Fruit fly (Drosophila melanogaster) whole organism, embryonic: ENCODE results near the gene Desat1.

Experiments used
- Blimp-1 ChIP-seq: fragments of 200-800 bp; sonication (Bioruptor generic); optimal IDR thresholded peaks from 3 replicates; lab custom pipeline; 2018; ENCODE audit warnings: missing biosample characterization, missing genetic modification characterization, mild to moderate bottlenecking, moderate library complexity, missing genetic modification reagents
- CG11695 ChIP-seq: fragments of 200-800 bp; sonication (Bioruptor generic); IDR thresholded peaks from 3 replicates; pipeline ENCODE4 v1.3.6; 2022; ENCODE audit warnings: missing biosample characterization, missing genetic modification characterization
- CG11696 ChIP-seq: fragments of 200-800 bp; sonication (Bioruptor generic); IDR thresholded peaks from 2 replicates; pipeline ENCODE4 v1.3.6; 2022; ENCODE audit warnings: missing biosample characterization, missing genetic modification characterization
- CG12236 ChIP-seq: fragments of 200-800 bp; sonication (Bioruptor generic); optimal IDR thresholded peaks from 2 replicates; lab custom pipeline; 2016; ENCODE audit warnings: missing biosample characterization, missing genetic modification characterization
- CG1233 ChIP-seq: fragments of 200-800 bp; sonication (Bioruptor generic); optimal IDR thresholded peaks from 4 replicates; lab custom pipeline; 2018; ENCODE audit warnings: missing biosample characterization, mild to moderate bottlenecking, missing genetic modification characterization
- CG12942 ChIP-seq: fragments of 200-800 bp; sonication (Bioruptor generic); optimal IDR thresholded peaks from 3 replicates; lab custom pipeline; 2016; ENCODE audit warnings: missing biosample characterization, missing genetic modification characterization
- CG13123 ChIP-seq: fragments of 200-800 bp; sonication (Bioruptor generic); optimal IDR thresholded peaks from 2 replicates; lab custom pipeline; 2016; ENCODE audit warnings: missing biosample characterization, missing genetic modification characterization
- CG13894 ChIP-seq: fragments of 200-800 bp; sonication (Bioruptor generic); optimal IDR thresholded peaks from 3 replicates; lab custom pipeline; 2018; ENCODE audit warnings: missing biosample characterization, mild to moderate bottlenecking, missing genetic modification characterization, moderate library complexity
- CG14965 ChIP-seq: fragments of 200-800 bp; sonication (Bioruptor generic); optimal IDR thresholded peaks from 2 replicates; lab custom pipeline; 2016; ENCODE audit warnings: missing biosample characterization, missing genetic modification characterization, borderline replicate concordance
- CG15696 ChIP-seq: fragments of 200-800 bp; sonication (Bioruptor generic); optimal IDR thresholded peaks from 2 replicates; lab custom pipeline; 2019; ENCODE audit warnings: missing biosample characterization, mild to moderate bottlenecking, missing genetic modification characterization, moderate library complexity
- CG1647 ChIP-seq: fragments of 200-800 bp; sonication (Bioruptor generic); optimal IDR thresholded peaks from 3 replicates; lab custom pipeline; 2016; ENCODE audit warnings: missing biosample characterization, missing genetic modification characterization
- CG17612 ChIP-seq: fragments of 200-800 bp; sonication (Bioruptor generic); IDR thresholded peaks from 2 replicates; pipeline ENCODE4 v1.3.6; 2022; ENCODE audit warnings: missing biosample characterization, missing genetic modification characterization
- CG17912 ChIP-seq: fragments of 200-800 bp; sonication (Bioruptor generic); optimal IDR thresholded peaks from 2 replicates; lab custom pipeline; 2018; ENCODE audit warnings: missing biosample characterization, mild to moderate bottlenecking, missing genetic modification characterization
- CG1792 ChIP-seq: fragments of 200-800 bp; sonication (Bioruptor generic); optimal IDR thresholded peaks from 2 replicates; lab custom pipeline; 2016; ENCODE audit warnings: missing biosample characterization, missing genetic modification characterization
- CG2889 ChIP-seq: fragments of 200-800 bp; sonication (Bioruptor generic); IDR thresholded peaks from 3 replicates; pipeline ENCODE4 v1.3.6; 2022; ENCODE audit warnings: missing biosample characterization, missing genetic modification characterization
- CG42726 ChIP-seq: fragments of 200-800 bp; sonication (Bioruptor generic); IDR thresholded peaks from 2 replicates; pipeline ENCODE4 v1.3.6; 2022; ENCODE audit warnings: missing biosample characterization, missing genetic modification characterization; ENCODE audit not compliant: partially characterized antibody
- CG6254 ChIP-seq: fragments of 200-800 bp; sonication (Bioruptor generic); optimal IDR thresholded peaks from 3 replicates; lab custom pipeline; 2017; ENCODE audit warnings: mild to moderate bottlenecking, missing biosample characterization, missing genetic modification reagents, missing genetic modification characterization
- CG6689 ChIP-seq: fragments of 200-800 bp; sonication (Bioruptor generic); IDR thresholded peaks from 2 replicates; pipeline ENCODE4 v1.3.6; 2022; ENCODE audit warnings: missing biosample characterization, missing genetic modification characterization
- CG9797 ChIP-seq: fragments of 200-800 bp; sonication (Bioruptor generic); optimal IDR thresholded peaks from 3 replicates; lab custom pipeline; 2018; ENCODE audit warnings: missing biosample characterization, mild to moderate bottlenecking, missing genetic modification characterization
- D ChIP-seq, 2 experiments: fragments of 200-800 bp in 1 of 2; fragments of >200 bp in 1 of 2; sonication (Bioruptor generic) in 1 of 2; optimal IDR thresholded peaks; 2 replicates in 1 of 2; 3 replicates in 1 of 2; lab custom pipeline; 2017; ENCODE audit warnings: mild to moderate bottlenecking in 1 of 2, missing biosample characterization in 1 of 2, missing genetic modification characterization in 1 of 2, missing genetic modification reagents in 1 of 2
- Dref ChIP-seq: fragments of 200-800 bp; sonication (Bioruptor generic); IDR thresholded peaks from 2 replicates; pipeline ENCODE4 v1.3.6; 2022; ENCODE audit warnings: missing biosample characterization, missing genetic modification characterization
- GATAe ChIP-seq: fragments of 200-800 bp; sonication (Bioruptor generic); conservative IDR thresholded peaks from 2 replicates; pipeline ENCODE4 v1.3.6; 2022; ENCODE audit warnings: missing biosample characterization, missing genetic modification characterization
- H15 ChIP-seq: fragments of 200-800 bp; sonication (Bioruptor generic); IDR thresholded peaks from 3 replicates; pipeline ENCODE4 v1.3.6; 2022; ENCODE audit warnings: missing biosample characterization, missing genetic modification characterization
- HLH4C ChIP-seq: fragments of 200-800 bp; sonication (Bioruptor generic); IDR thresholded peaks from 3 replicates; pipeline ENCODE4 v1.3.6; 2022; ENCODE audit warnings: missing biosample characterization, missing genetic modification characterization; ENCODE audit not compliant: partially characterized antibody
- Hr3 ChIP-seq: fragments of 200-800 bp; sonication (Bioruptor generic); optimal IDR thresholded peaks from 3 replicates; lab custom pipeline; 2016; ENCODE audit warnings: missing biosample characterization, missing genetic modification characterization
- Hsf ChIP-seq: fragments of 200-800 bp; sonication (Bioruptor generic); optimal IDR thresholded peaks from 3 replicates; lab custom pipeline; 2016; ENCODE audit warnings: missing biosample characterization, missing genetic modification characterization
- Meics ChIP-seq: fragments of 200-800 bp; sonication (Bioruptor generic); optimal IDR thresholded peaks from 2 replicates; lab custom pipeline; 2017; ENCODE audit warnings: missing biosample characterization, mild to moderate bottlenecking, missing genetic modification characterization
- Myb ChIP-seq: fragments of 200-800 bp; sonication (Bioruptor generic); optimal IDR thresholded peaks from 2 replicates; lab custom pipeline; 2016; ENCODE audit warnings: missing biosample characterization, missing genetic modification characterization
- NC2α ChIP-seq: fragments of 200-800 bp; sonication (Bioruptor generic); optimal IDR thresholded peaks from 2 replicates; lab custom pipeline; 2016; ENCODE audit warnings: missing biosample characterization, missing genetic modification characterization
- NC2β ChIP-seq: fragments of 200-800 bp; sonication (Bioruptor generic); optimal IDR thresholded peaks from 2 replicates; lab custom pipeline; 2016; ENCODE audit warnings: missing biosample characterization, missing genetic modification characterization
- Opbp ChIP-seq: fragments of 200-800 bp; sonication (Bioruptor generic); IDR thresholded peaks from 3 replicates; pipeline ENCODE4 v1.3.6; 2022; ENCODE audit warnings: missing biosample characterization, missing genetic modification characterization; ENCODE audit not compliant: partially characterized antibody
- Pdp1 ChIP-seq, 2 experiments: fragments of 200-800 bp; sonication (Bioruptor generic); optimal IDR thresholded peaks; 3 replicates each; lab custom pipeline; 2016; ENCODE audit warnings: missing biosample characterization in 2 of 2, missing genetic modification characterization in 2 of 2, mild to moderate bottlenecking in 1 of 2, moderate library complexity in 1 of 2
- Rfx ChIP-seq: fragments of 200-800 bp; sonication (Bioruptor generic); IDR thresholded peaks from 2 replicates; pipeline ENCODE4 v1.3.6; 2022; ENCODE audit warnings: missing biosample characterization, missing genetic modification characterization
- abd-A ChIP-seq: fragments of 200-800 bp; sonication (Bioruptor generic); optimal IDR thresholded peaks from 3 replicates; lab custom pipeline; 2019; ENCODE audit warnings: missing biosample characterization, mild to moderate bottlenecking, missing genetic modification characterization, moderate library complexity
- br ChIP-seq: fragments of >200 bp; optimal IDR thresholded peaks from 2 replicates; lab custom pipeline; 2017
- cas ChIP-seq: fragments of 200-800 bp; sonication (Bioruptor generic); IDR thresholded peaks from 2 replicates; pipeline ENCODE4 v1.3.6; 2022; ENCODE audit warnings: missing biosample characterization, missing genetic modification characterization
- cg ChIP-seq: fragments of 200-800 bp; sonication (Bioruptor generic); optimal IDR thresholded peaks from 3 replicates; lab custom pipeline; 2019; ENCODE audit warnings: missing biosample characterization, mild to moderate bottlenecking, missing genetic modification characterization, moderate library complexity
- chinmo ChIP-seq: fragments of 200-800 bp; sonication (Bioruptor generic); IDR thresholded peaks from 4 replicates; pipeline ENCODE4 v1.3.6; 2022; ENCODE audit warnings: missing biosample characterization, missing genetic modification characterization; ENCODE audit not compliant: partially characterized antibody
- gcm ChIP-seq: fragments of 200-800 bp; sonication (Bioruptor generic); optimal IDR thresholded peaks from 2 replicates; lab custom pipeline; 2019; ENCODE audit warnings: missing biosample characterization, mild to moderate bottlenecking, missing genetic modification characterization, moderate library complexity
- inv ChIP-seq: fragments of 200-800 bp; sonication (Bioruptor generic); IDR thresholded peaks from 2 replicates; pipeline ENCODE4 v1.3.6; 2022; ENCODE audit warnings: missing biosample characterization, missing genetic modification characterization; ENCODE audit not compliant: partially characterized antibody
- mirr ChIP-seq: fragments of 200-800 bp; sonication (Bioruptor generic); optimal IDR thresholded peaks from 3 replicates; lab custom pipeline; 2018; ENCODE audit warnings: missing biosample characterization, mild to moderate bottlenecking, missing genetic modification characterization
- onecut ChIP-seq: fragments of 200-800 bp; sonication (Bioruptor generic); IDR thresholded peaks from 2 replicates; pipeline ENCODE4 v1.3.6; 2022; ENCODE audit warnings: missing biosample characterization, missing genetic modification characterization
- otp ChIP-seq: fragments of 200-800 bp; sonication (Bioruptor generic); IDR thresholded peaks from 3 replicates; pipeline ENCODE4, ENCODE4 v1.3.6; 2022; ENCODE audit warnings: missing biosample characterization, missing genetic modification characterization
- sd ChIP-seq: fragments of 200-800 bp; sonication (Bioruptor generic); optimal IDR thresholded peaks from 3 replicates; lab custom pipeline; 2018; ENCODE audit warnings: missing biosample characterization, mild to moderate bottlenecking, missing genetic modification characterization, moderate library complexity
- sens ChIP-seq: fragments of 200-800 bp; sonication (Bioruptor generic); peaks from one replicate; lab custom pipeline; 2016; ENCODE audit warnings: missing biosample characterization, missing genetic modification characterization
- toy ChIP-seq: fragments of 200-800 bp; sonication (Bioruptor generic); IDR thresholded peaks from 2 replicates; pipeline ENCODE4 v1.3.6; 2022; ENCODE audit warnings: missing biosample characterization, missing genetic modification characterization
- vnd ChIP-seq: fragments of 200-800 bp; sonication (Bioruptor generic); IDR thresholded peaks from 3 replicates; pipeline ENCODE4 v1.3.6; 2022; ENCODE audit warnings: missing biosample characterization, missing genetic modification characterization; ENCODE audit not compliant: partially characterized antibody

Desat1 gene

dm6 chr3R:12449617-12450242, 10.3 kb downstream of the Desat1 start (continued):
- TF ChIP-seq gcm (GFP tag; lab: Kevin White, UChicago): no peak
- no peak for TF ChIP-seq CG12236 (GFP tag; lab: Kevin White, UChicago)
- no peak; the same call in 1 of the 2 replicates for TF ChIP-seq CG6689 (GFP tag; lab: Robert Waterston, UW)
- TF ChIP-seq CG6254: no peak
- no peak for TF ChIP-seq NC2α (GFP tag; lab: Kevin White, UChicago)
- TF ChIP-seq otp: 0 out of 3 replicates have a peak, but pooled peaks have one; percentile 3
- TF ChIP-seq chinmo (GFP tag; lab: Robert Waterston, UW): no peak
- TF ChIP-seq CG1647: no peak
- no peak for TF ChIP-seq H15 (GFP tag; lab: Robert Waterston, UW)
- TF ChIP-seq CG12942: no peak
- TF ChIP-seq inv: no peak
- TF ChIP-seq sens (GFP tag; lab: Kevin White, UChicago): peak; percentile 56
- TF ChIP-seq toy (GFP tag; lab: Robert Waterston, UW): no peak
- TF ChIP-seq cg (GFP tag; lab: Kevin White, UChicago): peak; percentile 33
- TF ChIP-seq mirr (GFP tag; lab: Kevin White, UChicago): peak; percentile 55
- peak; percentile 12; the same call in 1 of the 2 replicates for TF ChIP-seq Rfx (GFP tag; lab: Robert Waterston, UW)
- TF ChIP-seq, all 482 proteins: peak for 30

- TF ChIP-seq CG13894 (peak; percentile 58), Dref (no peak), Pdp1 (GFP tag; optimal IDR thresholded peaks at IDR 0.05; lab: Kevin White, UChicago) (peak in 1 of 2 experiments; percentile 28), CG1792 (GFP tag; lab: Kevin White, UChicago) (no peak), sd (tag; lab: Kevin White, UChicago) (peak; percentile 30), abd-A (tag; lab: Kevin White, UChicago) (peak; percentile 40), CG15696 (tag; lab: Kevin White, UChicago) (no peak), CG11696 (GFP tag; lab: Robert Waterston, UW) (no peak), CG13123 (no peak), GATAe (GFP tag; lab: Robert Waterston, UW) (no peak), onecut (GFP tag; lab: Robert Waterston, UW) (no peak), Meics (GFP tag; lab: Kevin White, UChicago) (no peak), chinmo (GFP tag; lab: Robert Waterston, UW) (peak; percentile 83; the same call in 2 of the 4 replicates)
- TF ChIP-seq, all 482 proteins: peak for 5
Measured at dm6 chr3R:12450713-12451259, 11.4 kb downstream of the Desat1 start.

- TF ChIP-seq CG17912 (GFP tag; lab: Kevin White, UChicago) (no peak), CG9797 (GFP tag; lab: Kevin White, UChicago) (no peak), Hsf (GFP tag; lab: Kevin White, UChicago) (peak; percentile 8), HLH4C (no peak), Hr3 (GFP tag; lab: Kevin White, UChicago) (peak; percentile 18), Opbp (GFP tag; lab: Robert Waterston, UW) (no peak), Dref (no peak), CG2889 (GFP tag; lab: Robert Waterston, UW) (no peak), CG17612 (GFP tag; lab: Robert Waterston, UW) (no peak), CG14965 (no peak), CG11695 (GFP tag; lab: Robert Waterston, UW) (no peak), NC2β (GFP tag; lab: Kevin White, UChicago) (no peak), vnd (GFP tag; lab: Robert Waterston, UW) (no peak), CG15696 (tag; lab: Kevin White, UChicago) (no peak), Blimp-1 (GFP tag; lab: Kevin White, UChicago) (peak; percentile 38), br (lab: Kevin White, UChicago) (no peak), D (optimal IDR thresholded peaks at IDR 0.05; lab: Kevin White, UChicago) (no peak), D (GFP tag; optimal IDR thresholded peaks at IDR 0.05; lab: Kevin White, UChicago) (no peak), CG42726 (no peak), cas (GFP tag; lab: Robert Waterston, UW) (no peak), CG1233 (GFP tag; lab: Kevin White, UChicago) (no peak), Myb (GFP tag; lab: Kevin White, UChicago) (no peak)
Measured at dm6 chr3R:12451376-12451775, 12.0 kb downstream of the Desat1 start.
